Fruit fly (Drosophila melanogaster) whole organism, embryonic: ENCODE data around the gene Sec15.

ENCODE experiments used
- Ada2b ChIP-seq: fragments of 200-800 bp; sonication (Bioruptor generic); IDR thresholded peaks from 2 replicates; pipeline ENCODE4 v1.3.6; 2022; ENCODE audit warnings: missing biosample characterization, missing genetic modification characterization
- CG10209 ChIP-seq: fragments of 200-800 bp; sonication (Bioruptor generic); optimal IDR thresholded peaks from 3 replicates; lab custom pipeline; 2017; ENCODE audit warnings: missing biosample characterization, mild to moderate bottlenecking, missing genetic modification characterization, missing genetic modification reagents
- CG11723 ChIP-seq: fragments of 200-800 bp; sonication (Bioruptor generic); optimal IDR thresholded peaks from 2 replicates; lab custom pipeline; 2017; ENCODE audit warnings: missing biosample characterization, mild to moderate bottlenecking, missing genetic modification characterization
- CG12769 ChIP-seq: fragments of 200-800 bp; sonication (Bioruptor generic); optimal IDR thresholded peaks from 2 replicates; lab custom pipeline; 2019; ENCODE audit warnings: missing biosample characterization, mild to moderate bottlenecking, missing genetic modification characterization, moderate library complexity
- CG15479 ChIP-seq: fragments of 200-800 bp; sonication (Bioruptor generic); optimal IDR thresholded peaks from 3 replicates; lab custom pipeline; 2019; ENCODE audit warnings: missing biosample characterization, mild to moderate bottlenecking, missing genetic modification characterization, moderate library complexity
- CG16863 ChIP-seq: fragments of 200-800 bp; sonication (Bioruptor generic); optimal IDR thresholded peaks from 3 replicates; lab custom pipeline; 2016; ENCODE audit warnings: missing biosample characterization, missing genetic modification characterization
- CG2129 ChIP-seq: fragments of 200-800 bp; sonication (Bioruptor generic); IDR thresholded peaks from 2 replicates; pipeline ENCODE4 v1.3.6; 2022; ENCODE audit warnings: missing biosample characterization, missing genetic modification characterization; ENCODE audit not compliant: partially characterized antibody
- CG30403 ChIP-seq: fragments of 200-800 bp; sonication (Bioruptor generic); optimal IDR thresholded peaks from 3 replicates; lab custom pipeline; 2016; ENCODE audit warnings: missing biosample characterization, missing genetic modification characterization
- CG3407 ChIP-seq: fragments of 200-800 bp; sonication (Bioruptor generic); optimal IDR thresholded peaks from 2 replicates; lab custom pipeline; 2018; ENCODE audit warnings: missing biosample characterization, mild to moderate bottlenecking, missing genetic modification characterization
- CG34224 ChIP-seq: fragments of 200-800 bp; sonication (Bioruptor generic); IDR thresholded peaks from 3 replicates; pipeline ENCODE4 v1.3.6; 2022; ENCODE audit warnings: missing biosample characterization, missing genetic modification characterization; ENCODE audit not compliant: partially characterized antibody
- CG3838 ChIP-seq: fragments of 200-800 bp; sonication (Bioruptor generic); optimal IDR thresholded peaks from 3 replicates; lab custom pipeline; 2016; ENCODE audit warnings: missing biosample characterization, missing genetic modification characterization
- CG3847 ChIP-seq: fragments of 200-800 bp; sonication (Bioruptor generic); IDR thresholded peaks from 2 replicates; pipeline ENCODE4 v1.3.6; 2022; ENCODE audit warnings: missing biosample characterization, missing genetic modification characterization
- CG6791 ChIP-seq: fragments of 200-800 bp; sonication (Bioruptor generic); IDR thresholded peaks from 3 replicates; pipeline ENCODE4 v1.3.6; 2022; ENCODE audit warnings: missing biosample characterization, missing genetic modification characterization; ENCODE audit not compliant: partially characterized antibody
- CG7745 ChIP-seq: fragments of 200-800 bp; sonication (Bioruptor generic); optimal IDR thresholded peaks from 2 replicates; lab custom pipeline; 2018; ENCODE audit warnings: missing biosample characterization, mild to moderate bottlenecking, missing genetic modification characterization, moderate library complexity
- CG8765 ChIP-seq: fragments of 200-800 bp; sonication (Bioruptor generic); IDR thresholded peaks from 2 replicates; pipeline ENCODE4 v1.3.6; 2022; ENCODE audit warnings: missing biosample characterization, missing genetic modification characterization
- CG8924 ChIP-seq: fragments of 200-800 bp; optimal IDR thresholded peaks from 3 replicates; lab custom pipeline; 2019; ENCODE audit warnings: missing biosample characterization, mild to moderate bottlenecking, missing genetic modification characterization, moderate library complexity
- CG8944 ChIP-seq: fragments of 200-800 bp; sonication (Bioruptor generic); optimal IDR thresholded peaks from 3 replicates; lab custom pipeline; 2016; ENCODE audit warnings: missing biosample characterization, missing genetic modification characterization
- D ChIP-seq, 2 experiments: fragments of 200-800 bp in 1 of 2; fragments of >200 bp in 1 of 2; sonication (Bioruptor generic) in 1 of 2; optimal IDR thresholded peaks; 2 replicates in 1 of 2; 3 replicates in 1 of 2; lab custom pipeline; 2017; ENCODE audit warnings: mild to moderate bottlenecking in 1 of 2, missing biosample characterization in 1 of 2, missing genetic modification characterization in 1 of 2, missing genetic modification reagents in 1 of 2
- D19B ChIP-seq: fragments of 200-800 bp; sonication (Bioruptor generic); optimal IDR thresholded peaks from 2 replicates; lab custom pipeline; 2017; ENCODE audit warnings: missing biosample characterization, mild to moderate bottlenecking, missing genetic modification characterization
- Dp ChIP-seq: fragments of 200-800 bp; sonication (Bioruptor generic); optimal IDR thresholded peaks from 2 replicates; lab custom pipeline; 2018; ENCODE audit warnings: missing biosample characterization, mild to moderate bottlenecking, missing genetic modification characterization, moderate library complexity
- Drgx ChIP-seq: fragments of 200-800 bp; sonication (Bioruptor generic); IDR thresholded peaks from 2 replicates; pipeline ENCODE4 v1.3.6; 2022; ENCODE audit warnings: missing biosample characterization, missing genetic modification characterization
- GATAe ChIP-seq: fragments of 200-800 bp; sonication (Bioruptor generic); conservative IDR thresholded peaks from 2 replicates; pipeline ENCODE4 v1.3.6; 2022; ENCODE audit warnings: missing biosample characterization, missing genetic modification characterization
- Jarid2 ChIP-seq: fragments of 200-800 bp; sonication (Bioruptor generic); optimal IDR thresholded peaks from 3 replicates; lab custom pipeline; 2017; ENCODE audit warnings: mild to moderate bottlenecking, missing biosample characterization, missing genetic modification reagents, missing genetic modification characterization
- Oaz ChIP-seq: fragments of 200-800 bp; sonication (Bioruptor generic); IDR thresholded peaks from 2 replicates; pipeline ENCODE4 v1.3.6; 2022; ENCODE audit warnings: missing biosample characterization, missing genetic modification characterization
- Opbp ChIP-seq: fragments of 200-800 bp; sonication (Bioruptor generic); IDR thresholded peaks from 3 replicates; pipeline ENCODE4 v1.3.6; 2022; ENCODE audit warnings: missing biosample characterization, missing genetic modification characterization; ENCODE audit not compliant: partially characterized antibody
- Ptx1 ChIP-seq: fragments of 200-800 bp; sonication (Bioruptor generic); IDR thresholded peaks from 2 replicates; pipeline ENCODE4 v1.3.6; 2022; ENCODE audit warnings: missing biosample characterization, missing genetic modification characterization
- Sry-δ ChIP-seq: fragments of 200-800 bp; sonication (Bioruptor generic); optimal IDR thresholded peaks from 2 replicates; lab custom pipeline; 2016; ENCODE audit warnings: missing biosample characterization, missing genetic modification characterization
- Usf ChIP-seq: fragments of 200-800 bp; sonication (Bioruptor generic); optimal IDR thresholded peaks from 2 replicates; lab custom pipeline; 2017; ENCODE audit warnings: missing genotype, missing biosample characterization, missing genetic modification characterization
- al ChIP-seq: fragments of 200-800 bp; sonication (Bioruptor generic); IDR thresholded peaks from 2 replicates; pipeline ENCODE4 v1.3.6; 2022; ENCODE audit warnings: missing biosample characterization, missing genetic modification characterization
- bbx ChIP-seq: fragments of 200-800 bp; sonication (Bioruptor generic); IDR thresholded peaks from 2 replicates; pipeline ENCODE4 v1.3.6; 2022; ENCODE audit warnings: missing biosample characterization, missing genetic modification characterization; ENCODE audit not compliant: partially characterized antibody
- chif ChIP-seq, 2 experiments: fragments of 200-800 bp; sonication (Bioruptor generic); optimal IDR thresholded peaks; 3 replicates each; lab custom pipeline; 2016; ENCODE audit warnings: missing biosample characterization in 2 of 2, missing genetic modification characterization in 2 of 2
- crp ChIP-seq, 2 experiments: fragments of 200-800 bp; sonication (Bioruptor generic); optimal IDR thresholded peaks; 2 replicates in 1 of 2; 3 replicates in 1 of 2; lab custom pipeline; 2017; ENCODE audit warnings: missing biosample characterization in 2 of 2, missing genetic modification characterization in 2 of 2, mild to moderate bottlenecking in 1 of 2, moderate library complexity in 1 of 2
- cwo ChIP-seq: fragments of 200-800 bp; sonication (Bioruptor generic); optimal IDR thresholded peaks from 3 replicates; lab custom pipeline; 2017; ENCODE audit warnings: missing biosample characterization, missing genetic modification characterization, mild to moderate bottlenecking, moderate library complexity, missing genetic modification reagents
- gcm2 ChIP-seq: fragments of 200-800 bp; sonication (Bioruptor generic); optimal IDR thresholded peaks from 2 replicates; lab custom pipeline; 2016; ENCODE audit warnings: missing biosample characterization, missing genetic modification characterization
- her ChIP-seq: fragments of 200-800 bp; sonication (Bioruptor generic); optimal IDR thresholded peaks from 2 replicates; lab custom pipeline; 2016; ENCODE audit warnings: missing biosample characterization, missing genetic modification characterization
- lilli ChIP-seq: fragments of 200-800 bp; sonication (Bioruptor generic); optimal IDR thresholded peaks from 3 replicates; lab custom pipeline; 2016; ENCODE audit warnings: missing biosample characterization, missing genetic modification characterization
- luna ChIP-seq: fragments of 200-800 bp; sonication (Bioruptor generic); optimal IDR thresholded peaks from 2 replicates; lab custom pipeline; 2016; ENCODE audit warnings: missing biosample characterization, missing genetic modification characterization
- oc ChIP-seq: fragments of 200-800 bp; sonication (Bioruptor generic); optimal IDR thresholded peaks from 2 replicates; lab custom pipeline; 2018; ENCODE audit warnings: missing biosample characterization, mild to moderate bottlenecking, missing genetic modification characterization, moderate library complexity
- psq ChIP-seq: fragments of 200-800 bp; sonication (Bioruptor generic); optimal IDR thresholded peaks from 2 replicates; lab custom pipeline; 2017; ENCODE audit warnings: missing biosample characterization, missing genetic modification characterization
- rib ChIP-seq: fragments of 200-800 bp; sonication (Bioruptor generic); IDR thresholded peaks from 2 replicates; pipeline ENCODE4 v1.3.6; 2022; ENCODE audit warnings: missing biosample characterization, missing genetic modification characterization
- slp2 ChIP-seq: fragments of 200-800 bp; sonication (Bioruptor generic); optimal IDR thresholded peaks from 2 replicates; lab custom pipeline; 2016; ENCODE audit warnings: missing biosample characterization, missing genetic modification characterization
- sqz ChIP-seq: fragments of 200-800 bp; sonication (Bioruptor generic); optimal IDR thresholded peaks from 3 replicates; lab custom pipeline; 2018; ENCODE audit warnings: missing biosample characterization, mild to moderate bottlenecking, missing genetic modification characterization
- stc ChIP-seq: fragments of 200-800 bp; sonication (Bioruptor generic); IDR thresholded peaks from 2 replicates; pipeline ENCODE4 v1.3.6; 2022; ENCODE audit warnings: missing biosample characterization, missing genetic modification characterization
- stwl ChIP-seq: fragments of 200-800 bp; sonication (Bioruptor generic); optimal IDR thresholded peaks from 3 replicates; lab custom pipeline; 2018; ENCODE audit warnings: missing biosample characterization, mild to moderate bottlenecking, missing genetic modification characterization, moderate library complexity
- trem ChIP-seq: fragments of 200-800 bp; optimal IDR thresholded peaks from 3 replicates; lab custom pipeline; 2019; ENCODE audit warnings: missing biosample characterization, mild to moderate bottlenecking, missing genetic modification characterization, moderate library complexity
- usp ChIP-seq: fragments of >200 bp; optimal IDR thresholded peaks from 2 replicates; lab custom pipeline; 2017; ENCODE audit warnings: missing biosample characterization, missing genetic modification characterization
- vvl ChIP-seq: fragments of 200-800 bp; sonication (Bioruptor generic); IDR thresholded peaks from 2 replicates; pipeline ENCODE4 v1.3.6; 2022; ENCODE audit warnings: missing biosample characterization, missing genetic modification characterization
- wor ChIP-seq: fragments of 200-800 bp; sonication (Bioruptor generic); IDR thresholded peaks from 2 replicates; pipeline ENCODE4 v1.3.6; 2022; ENCODE audit warnings: missing biosample characterization, missing genetic modification characterization

Gene Sec15

dm6 chr3R:21112742-21113465, 5.1 kb upstream of the Sec15 start (continued):
- TF ChIP-seq Oaz (GFP tag; lab: Robert Waterston, UW), result peak; percentile 60
- TF ChIP-seq gcm2, result peak; percentile 75
- TF ChIP-seq GATAe (GFP tag; lab: Robert Waterston, UW), result peak; percentile 75
- peak; percentile 87 for TF ChIP-seq CG30403
- TF ChIP-seq sqz (GFP tag; lab: Kevin White, UChicago), result no peak
- TF ChIP-seq D (optimal IDR thresholded peaks at IDR 0.05; lab: Kevin White, UChicago), result no peak
- peak; percentile 60 for TF ChIP-seq D (GFP tag; optimal IDR thresholded peaks at IDR 0.05; lab: Kevin White, UChicago)
- TF ChIP-seq oc, result peak; percentile 91
- 0 out of 2 replicates have a peak, but pooled peaks have one; percentile 47 for TF ChIP-seq CG8765 (GFP tag; lab: Robert Waterston, UW)
- peak; percentile 59 for TF ChIP-seq Sry-δ (GFP tag; lab: Kevin White, UChicago)
- TF ChIP-seq stwl (tag; lab: Kevin White, UChicago), result peak; percentile 15
- peak; percentile 61 for TF ChIP-seq CG8944 (GFP tag; lab: Kevin White, UChicago)
- TF ChIP-seq Jarid2 (GFP tag; lab: Kevin White, UChicago), result no peak
- TF ChIP-seq CG10209 (GFP tag; lab: Kevin White, UChicago), result peak; percentile 88
- no peak for TF ChIP-seq bbx (GFP tag; lab: Robert Waterston, UW)
- TF ChIP-seq trem, result peak; percentile 86
- TF ChIP-seq CG3838 (GFP tag; lab: Kevin White, UChicago), result peak; percentile 81
- TF ChIP-seq CG7745, result peak; percentile 42
- peak; percentile 86 for TF ChIP-seq slp2 (GFP tag; lab: Kevin White, UChicago)
- TF ChIP-seq CG12769 (tag; lab: Kevin White, UChicago), result peak; percentile 94
- TF ChIP-seq CG11723 (GFP tag; lab: Kevin White, UChicago), result peak; percentile 81
- no peak for TF ChIP-seq Opbp (GFP tag; lab: Robert Waterston, UW)
- peak; percentile 85 for TF ChIP-seq Drgx (GFP tag; lab: Robert Waterston, UW)
- no peak for TF ChIP-seq usp (GFP tag; lab: Kevin White, UChicago)
- TF ChIP-seq al (GFP tag; lab: Robert Waterston, UW), result peak; percentile 73
- peak; percentile 88 to 90 for TF ChIP-seq chif (GFP tag; optimal IDR thresholded peaks at IDR 0.05; lab: Kevin White, UChicago)
- no peak for TF ChIP-seq CG15479 (GFP tag; lab: Kevin White, UChicago)
- no peak for TF ChIP-seq CG6791 (GFP tag; lab: Robert Waterston, UW)
- peak; percentile 77 for TF ChIP-seq wor (GFP tag; lab: Robert Waterston, UW)
- TF ChIP-seq crp (GFP tag; optimal IDR thresholded peaks at IDR 0.05; lab: Kevin White, UChicago), result peak in 1 of 2 experiments; percentile 65
- peak; percentile 44 for TF ChIP-seq Usf (GFP tag; lab: Kevin White, UChicago)
- peak; percentile 55 for TF ChIP-seq D19B (GFP tag; lab: Kevin White, UChicago)
- peak; percentile 93 for TF ChIP-seq vvl (GFP tag; lab: Robert Waterston, UW)
- TF ChIP-seq lilli (GFP tag; lab: Kevin White, UChicago), result peak; percentile 91
- TF ChIP-seq CG8924 (tag; lab: Kevin White, UChicago), result peak; percentile 90
- TF ChIP-seq Dp (GFP tag; lab: Kevin White, UChicago), result no peak
- TF ChIP-seq stc (GFP tag; lab: Robert Waterston, UW), result peak; percentile 91
- peak; percentile 86 for TF ChIP-seq Ptx1
- peak; percentile 78 for TF ChIP-seq CG3847
- TF ChIP-seq CG3407 (GFP tag; lab: Kevin White, UChicago), result peak; percentile 90
- TF ChIP-seq CG2129 (GFP tag; lab: Robert Waterston, UW), result no peak
- peak; percentile 90 for TF ChIP-seq her
- TF ChIP-seq CG34224 (GFP tag; lab: Robert Waterston, UW), result no peak
- TF ChIP-seq psq (GFP tag; lab: Kevin White, UChicago), result peak; percentile 61
- TF ChIP-seq CG16863, result peak; percentile 87
- peak; percentile 80 for TF ChIP-seq luna (GFP tag; lab: Kevin White, UChicago)
- TF ChIP-seq rib, result peak; percentile 49; the same call in 1 of the 2 replicates
- peak; percentile 49 for TF ChIP-seq cwo (GFP tag; lab: Kevin White, UChicago)
- peak; percentile 90 for TF ChIP-seq Ada2b (GFP tag; lab: Robert Waterston, UW)
